Worm (Caenorhabditis elegans) whole organism, young adult: ENCODE data around the gene B0416.10.

ENCODE experiments used
- B0019.2 ChIP-seq: fragments of 200-800 bp; sonication (Bioruptor generic); conservative IDR thresholded peaks from 2 replicates; pipeline ENCODE4 v1.3.6; 2022; ENCODE audit warnings: missing genetic modification reagents, missing genetic modification characterization, missing compliant biosample characterization
- B0035.1 ChIP-seq: sonication (generic microtip); optimal IDR thresholded peaks from 2 replicates; lab custom pipeline; 2016; ENCODE audit warnings: missing genetic modification characterization, mild to moderate bottlenecking, missing compliant biosample characterization, missing genotype, missing genetic modification reagents
- B0261.1 ChIP-seq: sonication (generic microtip); optimal IDR thresholded peaks from 2 replicates; lab custom pipeline; 2016; ENCODE audit warnings: mild to moderate bottlenecking, missing genetic modification characterization, moderate library complexity, missing compliant biosample characterization
- D2030.7 ChIP-seq: fragments of 200-800 bp; sonication (Bioruptor generic); IDR thresholded peaks from 2 replicates; pipeline ENCODE4 v1.3.6; 2022; ENCODE audit warnings: missing genetic modification reagents, missing genetic modification characterization, missing compliant biosample characterization
- F37B4.10 ChIP-seq: fragments of 200-800 bp; sonication (Bioruptor generic); IDR thresholded peaks from 2 replicates; pipeline ENCODE4 v1.3.6; 2022; ENCODE audit warnings: missing genetic modification characterization, missing compliant biosample characterization
- F49E8.2 ChIP-seq: sonication (generic microtip); optimal IDR thresholded peaks from 3 replicates; lab custom pipeline; 2017; ENCODE audit warnings: missing genetic modification characterization, mild to moderate bottlenecking, missing compliant biosample characterization, antibody characterized with exemption, moderate library complexity; ENCODE audit not compliant: insufficient read depth
- F52B5.7 ChIP-seq: sonication (generic microtip); optimal IDR thresholded peaks from 2 replicates; lab custom pipeline; 2016; ENCODE audit warnings: mild to moderate bottlenecking, missing genetic modification characterization, missing compliant biosample characterization
- F57A8.1 ChIP-seq: fragments of 200-800 bp; sonication (Bioruptor generic); optimal IDR thresholded peaks from 2 replicates; lab custom pipeline; 2018; ENCODE audit warnings: mild to moderate bottlenecking, missing genetic modification characterization, moderate library complexity, missing compliant biosample characterization
- Y67H2A.10 ChIP-seq: fragments of 200-800 bp; sonication (Bioruptor generic); conservative IDR thresholded peaks from 2 replicates; pipeline ENCODE4 v1.3.6; 2022; ENCODE audit warnings: missing genetic modification reagents, missing genetic modification characterization, missing compliant biosample characterization
- Y79H2A.3 ChIP-seq: fragments of 200-800 bp; sonication (Bioruptor generic); conservative IDR thresholded peaks from 2 replicates; pipeline ENCODE4 v1.3.6; 2022; ENCODE audit warnings: missing genetic modification reagents, missing genetic modification characterization, missing compliant biosample characterization
- Y95B8A.8 ChIP-seq: fragments of 200-800 bp; sonication (Bioruptor generic); IDR thresholded peaks from 2 replicates; pipeline ENCODE4 v1.3.6; 2022; ENCODE audit warnings: missing genetic modification reagents, missing genetic modification characterization, missing compliant biosample characterization
- ZK185.1 ChIP-seq: sonication (generic microtip); optimal IDR thresholded peaks from 2 replicates; lab custom pipeline; 2016; ENCODE audit warnings: mild to moderate bottlenecking, missing genetic modification characterization, missing compliant biosample characterization; ENCODE audit not compliant: poor library complexity, severe bottlenecking
- athp-1 ChIP-seq: sonication (generic microtip); optimal IDR thresholded peaks from 2 replicates; lab custom pipeline; 2017; ENCODE audit warnings: mild to moderate bottlenecking, missing genetic modification characterization, missing compliant biosample characterization
- attf-5 ChIP-seq: fragments of 200-800 bp; sonication (Bioruptor generic); optimal IDR thresholded peaks from 2 replicates; lab custom pipeline; 2018; ENCODE audit warnings: mild to moderate bottlenecking, missing genetic modification characterization, missing compliant biosample characterization
- ceh-27 ChIP-seq: fragments of 200-800 bp; sonication (Bioruptor generic); optimal IDR thresholded peaks from 2 replicates; lab custom pipeline; 2018; ENCODE audit warnings: mild to moderate bottlenecking, missing genetic modification characterization, moderate library complexity, missing compliant biosample characterization
- ceh-91 ChIP-seq: fragments of 200-800 bp; sonication (Bioruptor generic); IDR thresholded peaks from 2 replicates; pipeline ENCODE4 v1.3.6; 2022; ENCODE audit warnings: missing genetic modification reagents, missing genetic modification characterization, missing compliant biosample characterization
- chd-7 ChIP-seq: sonication (generic microtip); optimal IDR thresholded peaks from 2 replicates; lab custom pipeline; 2016; ENCODE audit warnings: mild to moderate bottlenecking, missing genetic modification characterization, moderate library complexity, missing compliant biosample characterization
- die-1 ChIP-seq: sonication (generic microtip); optimal IDR thresholded peaks from 2 replicates; lab custom pipeline; 2016; ENCODE audit warnings: missing genotype, mild to moderate bottlenecking, missing genetic modification characterization, missing compliant biosample characterization
- dox-1 ChIP-seq: fragments of 200-800 bp; sonication (Bioruptor generic); IDR thresholded peaks from 2 replicates; pipeline ENCODE4 v1.3.6; 2022; ENCODE audit warnings: missing genetic modification reagents, missing genetic modification characterization, missing compliant biosample characterization
- efl-1 ChIP-seq: fragments of 150-350 bp; optimal IDR thresholded peaks from 2 replicates; lab custom pipeline; 2014; ENCODE audit warnings: missing biosample characterization, missing genetic modification reagents, missing genetic modification characterization
- egl-44 ChIP-seq: fragments of 200-800 bp; sonication (Bioruptor generic); IDR thresholded peaks from 2 replicates; pipeline ENCODE4 v1.3.6; 2022; ENCODE audit warnings: missing genetic modification reagents, missing genetic modification characterization, missing compliant biosample characterization
- egrh-3 ChIP-seq: fragments of 200-800 bp; sonication (Bioruptor generic); IDR thresholded peaks from 2 replicates; pipeline ENCODE4 v1.3.6; 2022; ENCODE audit warnings: missing genetic modification reagents, missing genetic modification characterization, missing compliant biosample characterization
- fkh-3 ChIP-seq: sonication (generic microtip); optimal IDR thresholded peaks from 2 replicates; lab custom pipeline; 2016; ENCODE audit warnings: mild to moderate bottlenecking, missing genetic modification characterization, missing compliant biosample characterization
- him-1 ChIP-seq: sonication (generic microtip); optimal IDR thresholded peaks from 2 replicates; lab custom pipeline; 2016; ENCODE audit warnings: missing genotype, missing genetic modification reagents, missing genetic modification characterization, missing compliant biosample characterization
- hmg-1.2 ChIP-seq: fragments of 200-800 bp; sonication (Bioruptor generic); IDR thresholded peaks from 2 replicates; pipeline ENCODE4 v1.3.6; 2022; ENCODE audit warnings: missing genetic modification reagents, missing genetic modification characterization, missing compliant biosample characterization
- hrde-1 ChIP-seq: sonication (generic microtip); optimal IDR thresholded peaks from 2 replicates; lab custom pipeline; 2016; ENCODE audit warnings: missing genetic modification characterization, mild to moderate bottlenecking, missing compliant biosample characterization, moderate library complexity, missing genotype, missing genetic modification reagents, borderline replicate concordance
- hsf-1 ChIP-seq: fragments of 200-800 bp; sonication (Bioruptor generic); IDR thresholded peaks from 2 replicates; pipeline ENCODE4 v1.3.6; 2022; ENCODE audit warnings: missing genetic modification reagents, missing genetic modification characterization, missing compliant biosample characterization
- let-526 ChIP-seq: fragments of 200-800 bp; sonication (Bioruptor generic); IDR thresholded peaks from 2 replicates; pipeline ENCODE4 v1.3.6; 2022; ENCODE audit warnings: missing genetic modification reagents, missing genetic modification characterization, missing compliant biosample characterization
- let-607 ChIP-seq, 2 experiments: fragments of 200-800 bp in 1 of 2; sonication (Bioruptor generic) in 1 of 2; sonication (generic microtip) in 1 of 2; optimal IDR thresholded peaks; 2 replicates each; lab custom pipeline; 2016 to 2018; ENCODE audit warnings: mild to moderate bottlenecking in 2 of 2, missing compliant biosample characterization in 2 of 2, missing genetic modification characterization in 2 of 2, moderate library complexity in 2 of 2, missing genotype in 1 of 2
- lin-26 ChIP-seq: fragments of 200-800 bp; sonication (Bioruptor generic); IDR thresholded peaks from 2 replicates; pipeline ENCODE4 v1.3.6; 2022; ENCODE audit warnings: missing genetic modification reagents, missing genetic modification characterization, missing compliant biosample characterization
- lin-54 ChIP-seq: fragments of 200-800 bp; sonication (Bioruptor generic); optimal IDR thresholded peaks from 2 replicates; lab custom pipeline; 2018; ENCODE audit warnings: mild to moderate bottlenecking, missing genetic modification characterization, missing compliant biosample characterization
- lsl-1 ChIP-seq: fragments of 200-800 bp; sonication (Bioruptor generic); optimal IDR thresholded peaks from 2 replicates; lab custom pipeline; 2018; ENCODE audit warnings: mild to moderate bottlenecking, missing genetic modification characterization, moderate library complexity, missing compliant biosample characterization
- lsy-27 ChIP-seq: sonication (generic microtip); optimal IDR thresholded peaks from 2 replicates; lab custom pipeline; 2017; ENCODE audit warnings: missing genetic modification characterization, mild to moderate bottlenecking, missing compliant biosample characterization, antibody characterized with exemption, missing genotype, borderline replicate concordance; ENCODE audit not compliant: insufficient read depth
- madf-10 ChIP-seq: sonication (generic microtip); optimal IDR thresholded peaks from 2 replicates; lab custom pipeline; 2016; ENCODE audit warnings: mild to moderate bottlenecking, missing genetic modification characterization, missing compliant biosample characterization
- mcd-1 ChIP-seq: fragments of 200-800 bp; sonication (Bioruptor generic); IDR thresholded peaks from 2 replicates; pipeline ENCODE4 v1.3.6; 2022; ENCODE audit warnings: missing genetic modification reagents, missing genetic modification characterization, missing compliant biosample characterization
- mel-28 ChIP-seq: sonication (generic microtip); optimal IDR thresholded peaks from 2 replicates; lab custom pipeline; 2016; ENCODE audit warnings: borderline replicate concordance, mild to moderate bottlenecking, missing genetic modification characterization, missing compliant biosample characterization
- mes-4 ChIP-seq: sonication (generic microtip); optimal IDR thresholded peaks from 2 replicates; lab custom pipeline; 2016; ENCODE audit warnings: missing genotype, missing genetic modification characterization, missing compliant biosample characterization
- mxl-1 ChIP-seq: sonication (generic microtip); optimal IDR thresholded peaks from 2 replicates; lab custom pipeline; 2016; ENCODE audit warnings: missing genetic modification characterization, missing compliant biosample characterization
- nhr-120 ChIP-seq: fragments of 200-800 bp; sonication (Bioruptor generic); IDR thresholded peaks from 2 replicates; pipeline ENCODE4 v1.3.6; 2022; ENCODE audit warnings: missing genetic modification characterization, missing compliant biosample characterization
- nhr-179 ChIP-seq: sonication (generic microtip); optimal IDR thresholded peaks from 2 replicates; lab custom pipeline; 2016; ENCODE audit warnings: mild to moderate bottlenecking, missing genetic modification characterization, missing compliant biosample characterization
- pbrm-1 ChIP-seq: fragments of 200-800 bp; sonication (Bioruptor generic); IDR thresholded peaks from 2 replicates; pipeline ENCODE4 v1.3.6; 2022; ENCODE audit warnings: missing genetic modification reagents, missing genetic modification characterization, missing compliant biosample characterization
- rcor-1 ChIP-seq: fragments of 200-800 bp; sonication (Bioruptor generic); IDR thresholded peaks from 2 replicates; pipeline ENCODE4 v1.3.6; 2022; ENCODE audit warnings: missing genetic modification reagents, missing genetic modification characterization, missing compliant biosample characterization
- rec-8 ChIP-seq, 2 experiments: sonication (generic microtip); optimal IDR thresholded peaks; 2 replicates each; lab custom pipeline; 2016; ENCODE audit warnings: mild to moderate bottlenecking in 2 of 2, missing genetic modification characterization in 2 of 2, missing genetic modification reagents in 2 of 2, missing genotype in 2 of 2, missing biosample characterization in 1 of 2, missing compliant biosample characterization in 1 of 2, moderate library complexity in 1 of 2
- rpc-1 ChIP-seq, 2 experiments: fragments of 150-350 bp in 1 of 2; sonication (generic microtip) in 1 of 2; optimal IDR thresholded peaks; 2 replicates each; lab custom pipeline; 2014 to 2018; ENCODE audit warnings: missing biosample characterization in 1 of 2, missing genetic modification characterization in 1 of 2, missing genetic modification reagents in 1 of 2, missing genotype in 1 of 2
- snpc-1.3 ChIP-seq: sonication (generic microtip); optimal IDR thresholded peaks from 2 replicates; lab custom pipeline; 2017; ENCODE audit warnings: missing genetic modification characterization, mild to moderate bottlenecking, missing compliant biosample characterization, antibody characterized with exemption, moderate library complexity, missing genotype, missing genetic modification reagents; ENCODE audit not compliant: insufficient read depth
- ztf-18 ChIP-seq: sonication (generic microtip); optimal IDR thresholded peaks from 2 replicates; lab custom pipeline; 2016; ENCODE audit warnings: missing genotype, mild to moderate bottlenecking, missing genetic modification characterization, missing compliant biosample characterization

B0416.10 gene

DNA sequence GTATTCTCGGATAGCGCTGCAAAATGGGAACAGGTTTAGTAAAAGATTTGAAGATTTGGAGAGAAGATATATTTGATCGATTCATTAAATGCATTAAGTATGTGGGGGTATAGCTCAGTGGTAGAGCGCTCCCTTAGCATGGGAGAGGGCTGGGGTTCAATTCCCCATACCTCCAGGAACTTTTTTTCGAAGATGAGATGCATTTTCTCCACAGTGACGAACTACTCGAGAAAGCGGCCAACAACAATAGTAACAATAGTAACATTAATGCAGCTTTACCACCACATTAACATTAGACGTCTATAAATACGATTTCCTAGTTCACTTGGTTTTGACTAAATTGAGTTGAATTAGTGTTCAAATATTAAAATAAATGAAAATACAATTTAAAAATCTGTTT is 36.8 kb downstream of the B0416.10 start:
- TF ChIP-seq efl-1 (GFP tag; lab: Kevin White, UChicago) (no peak), hmg-1.2 (peak; percentile 63), nhr-120 (GFP tag; lab: Robert Waterston, UW) (no peak), dox-1 (GFP tag; lab: Robert Waterston, UW) (peak; percentile 63; the same call in 1 of the 2 replicates), ztf-18 (tag; lab: Kevin White, UChicago) (peak; percentile 71), ceh-27 (GFP tag; lab: Kevin White, UChicago) (peak; percentile 21), fkh-3 (peak; percentile 18), ceh-91 (GFP tag; lab: Robert Waterston, UW) (no peak), ZK185.1 (peak; percentile 67), pbrm-1 (peak; percentile 60; the same call in 1 of the 2 replicates), F37B4.10 (GFP tag; lab: Robert Waterston, UW) (no peak), F49E8.2 (tag; lab: Kevin White, UChicago) (peak; percentile 53), hrde-1 (peak; percentile 59), lsy-27 (tag; lab: Kevin White, UChicago) (no peak), egl-44 (GFP tag; lab: Robert Waterston, UW) (peak; percentile 70; the same call in 1 of the 2 replicates), rec-8 (tag; optimal IDR thresholded peaks at IDR 0.05; lab: Kevin White, UChicago) (peak; percentile 48 to 92), madf-10 (peak; percentile 30), lin-26 (peak; percentile 94), lsl-1 (GFP tag; lab: Kevin White, UChicago) (no peak), F57A8.1 (GFP tag; lab: Kevin White, UChicago) (no peak), rpc-1 (optimal IDR thresholded peaks at IDR 0.05; lab: Kevin White, UChicago) (peak; percentile 90), rpc-1 (tag; optimal IDR thresholded peaks at IDR 0.05; lab: Kevin White, UChicago) (peak; percentile 97), him-1 (tag; lab: Kevin White, UChicago) (peak; percentile 80), let-526 (no peak), nhr-179 (tag; lab: Kevin White, UChicago) (peak; percentile 37), lin-54 (GFP tag; lab: Kevin White, UChicago) (peak; percentile 15), die-1 (tag; lab: Kevin White, UChicago) (peak; percentile 93), Y67H2A.10 (GFP tag; lab: Robert Waterston, UW) (no peak), B0261.1 (tag; lab: Kevin White, UChicago) (peak; percentile 78), Y95B8A.8 (no peak), hsf-1 (GFP tag; lab: Robert Waterston, UW) (peak; percentile 49; the same call in 1 of the 2 replicates), athp-1 (tag; lab: Kevin White, UChicago) (peak; percentile 6), mxl-1 (peak; percentile 65), egrh-3 (GFP tag; lab: Robert Waterston, UW) (no peak), mcd-1 (GFP tag; lab: Robert Waterston, UW) (peak; percentile 50; the same call in 1 of the 2 replicates), chd-7 (tag; lab: Kevin White, UChicago) (peak; percentile 39), Y79H2A.3 (GFP tag; lab: Robert Waterston, UW) (no peak), B0019.2 (no peak), attf-5 (GFP tag; lab: Kevin White, UChicago) (peak; percentile 46), mes-4 (peak; percentile 82), F52B5.7 (tag; lab: Kevin White, UChicago) (no peak), mel-28 (tag; lab: Kevin White, UChicago) (no peak), B0035.1 (tag; lab: Kevin White, UChicago) (peak; percentile 45), snpc-1.3 (tag; lab: Kevin White, UChicago) (peak; percentile 35), rcor-1 (GFP tag; lab: Robert Waterston, UW) (peak; percentile 53), D2030.7 (GFP tag; lab: Robert Waterston, UW) (peak; percentile 67), let-607 (tag; optimal IDR thresholded peaks at IDR 0.05; lab: Kevin White, UChicago) (peak in 1 of 2 experiments; percentile 6)
